Fruit fly (Drosophila melanogaster): ENCODE data around the gene Nup93-2.

- no peak; the same call in 1 of the 2 replicates for TF ChIP-seq amos (GFP tag; IDR thresholded peaks at IDR 0.05; ENCODE audit: partially characterized antibody)
- no peak for TF ChIP-seq klu (GFP tag; IDR thresholded peaks at IDR 0.05)
- TF ChIP-seq run (tag; optimal IDR thresholded peaks at IDR 0.05): no peak
- TF ChIP-seq Dfd (GFP tag; optimal IDR thresholded peaks at IDR 0.05): no peak
- TF ChIP-seq vfl (GFP tag; optimal IDR thresholded peaks at IDR 0.05): no peak
- no peak for TF ChIP-seq insv (GFP tag; optimal IDR thresholded peaks at IDR 0.05)
- no peak for TF ChIP-seq CG8290 (GFP tag; optimal IDR thresholded peaks at IDR 0.05)
- no peak for TF ChIP-seq CG8290 (tag; optimal IDR thresholded peaks at IDR 0.05)
Observed at dm6 chr3R:14875274-14875964, 22.8 kb downstream of the Nup93-2 start, which contains the start of gene btsz.

Data from whole organism, embryonic.